Fruit fly (Drosophila melanogaster) whole organism, embryonic: ENCODE results near the gene Mkk4.

Source experiments
- Aef1 ChIP-seq: fragments of 200-800 bp; sonication (Bioruptor generic); IDR thresholded peaks from 3 replicates; pipeline ENCODE4 v1.3.6; 2022; ENCODE audit warnings: missing biosample characterization, missing genetic modification characterization
- Bgb ChIP-seq: fragments of 200-800 bp; sonication (Bioruptor generic); IDR thresholded peaks from 2 replicates; pipeline ENCODE4 v1.3.6; 2022; ENCODE audit warnings: missing biosample characterization, missing genetic modification characterization; ENCODE audit not compliant: partially characterized antibody
- Bteb2 ChIP-seq: fragments of 200-800 bp; sonication (Bioruptor generic); optimal IDR thresholded peaks from 2 replicates; lab custom pipeline; 2016; ENCODE audit warnings: missing biosample characterization, missing genetic modification characterization
- CG10147 ChIP-seq: fragments of 200-800 bp; sonication (Bioruptor generic); optimal IDR thresholded peaks from 2 replicates; lab custom pipeline; 2019; ENCODE audit warnings: missing biosample characterization, mild to moderate bottlenecking, missing genetic modification characterization, moderate library complexity
- CG13424 ChIP-seq: fragments of 200-800 bp; sonication (Bioruptor generic); optimal IDR thresholded peaks from 2 replicates; lab custom pipeline; 2019; ENCODE audit warnings: missing biosample characterization, mild to moderate bottlenecking, missing genetic modification characterization, moderate library complexity
- CG14965 ChIP-seq: fragments of 200-800 bp; sonication (Bioruptor generic); optimal IDR thresholded peaks from 2 replicates; lab custom pipeline; 2016; ENCODE audit warnings: missing biosample characterization, missing genetic modification characterization, borderline replicate concordance
- CG15073 ChIP-seq: fragments of 200-800 bp; sonication (Bioruptor generic); optimal IDR thresholded peaks from 2 replicates; lab custom pipeline; 2016; ENCODE audit warnings: missing biosample characterization, missing genetic modification characterization
- CG15269 ChIP-seq: fragments of 200-800 bp; sonication (Bioruptor generic); optimal IDR thresholded peaks from 2 replicates; lab custom pipeline; 2018; ENCODE audit warnings: missing biosample characterization, mild to moderate bottlenecking, missing genetic modification characterization, moderate library complexity
- CG15696 ChIP-seq: fragments of 200-800 bp; sonication (Bioruptor generic); optimal IDR thresholded peaks from 2 replicates; lab custom pipeline; 2019; ENCODE audit warnings: missing biosample characterization, mild to moderate bottlenecking, missing genetic modification characterization, moderate library complexity
- CG17361 ChIP-seq: fragments of 200-800 bp; sonication (Bioruptor generic); IDR thresholded peaks from 3 replicates; pipeline ENCODE4 v1.3.6; 2022; ENCODE audit warnings: missing biosample characterization, missing genetic modification characterization
- CG17612 ChIP-seq: fragments of 200-800 bp; sonication (Bioruptor generic); IDR thresholded peaks from 2 replicates; pipeline ENCODE4 v1.3.6; 2022; ENCODE audit warnings: missing biosample characterization, missing genetic modification characterization
- CG17829 ChIP-seq: fragments of 200-800 bp; optimal IDR thresholded peaks from 2 replicates; lab custom pipeline; 2019; ENCODE audit warnings: missing biosample characterization, mild to moderate bottlenecking, missing genetic modification characterization, moderate library complexity
- CG17912 ChIP-seq: fragments of 200-800 bp; sonication (Bioruptor generic); optimal IDR thresholded peaks from 2 replicates; lab custom pipeline; 2018; ENCODE audit warnings: missing biosample characterization, mild to moderate bottlenecking, missing genetic modification characterization
- CG4328 ChIP-seq: fragments of 200-800 bp; sonication (Bioruptor generic); optimal IDR thresholded peaks from 3 replicates; lab custom pipeline; 2017; ENCODE audit warnings: missing biosample characterization, missing genetic modification reagents, missing genetic modification characterization
- CG4730 ChIP-seq: fragments of 200-800 bp; sonication (Bioruptor generic); IDR thresholded peaks from 2 replicates; pipeline ENCODE4 v1.3.6; 2022; ENCODE audit warnings: missing biosample characterization, missing genetic modification characterization
- CG6765 ChIP-seq: fragments of 200-800 bp; sonication (Bioruptor generic); optimal IDR thresholded peaks from 3 replicates; lab custom pipeline; 2017; ENCODE audit warnings: missing biosample characterization, mild to moderate bottlenecking, missing genetic modification characterization
- CG7372 ChIP-seq: fragments of 200-800 bp; sonication (Bioruptor generic); IDR thresholded peaks from 2 replicates; pipeline ENCODE4 v1.3.6; 2022; ENCODE audit warnings: missing biosample characterization, missing genetic modification characterization
- CoRest ChIP-seq: fragments of 200-800 bp; sonication (Bioruptor generic); optimal IDR thresholded peaks from 3 replicates; lab custom pipeline; 2018; ENCODE audit warnings: missing biosample characterization, mild to moderate bottlenecking, missing genetic modification characterization, moderate library complexity
- D ChIP-seq, 2 experiments: fragments of 200-800 bp in 1 of 2; fragments of >200 bp in 1 of 2; sonication (Bioruptor generic) in 1 of 2; optimal IDR thresholded peaks; 2 replicates in 1 of 2; 3 replicates in 1 of 2; lab custom pipeline; 2017; ENCODE audit warnings: mild to moderate bottlenecking in 1 of 2, missing biosample characterization in 1 of 2, missing genetic modification characterization in 1 of 2, missing genetic modification reagents in 1 of 2
- Dip2 ChIP-seq: fragments of 200-800 bp; sonication (Bioruptor generic); IDR thresholded peaks from 2 replicates; pipeline ENCODE4 v1.3.6; 2022; ENCODE audit warnings: missing biosample characterization, missing genetic modification characterization
- Dip3 ChIP-seq: fragments of 200-800 bp; sonication (Bioruptor generic); optimal IDR thresholded peaks from 3 replicates; lab custom pipeline; 2016; ENCODE audit warnings: missing biosample characterization, missing genetic modification characterization
- Dll ChIP-seq: fragments of 200-800 bp; sonication (Bioruptor generic); IDR thresholded peaks from 4 replicates; pipeline ENCODE4 v1.3.6; 2022; ENCODE audit warnings: missing biosample characterization, missing genetic modification characterization; ENCODE audit not compliant: partially characterized antibody
- Doc3 ChIP-seq: fragments of 200-800 bp; sonication (Bioruptor generic); IDR thresholded peaks from 3 replicates; pipeline ENCODE4 v1.3.6; 2022; ENCODE audit warnings: missing biosample characterization, missing genetic modification characterization; ENCODE audit not compliant: partially characterized antibody
- Fer1 ChIP-seq: fragments of 200-800 bp; sonication (Bioruptor generic); optimal IDR thresholded peaks from 2 replicates; lab custom pipeline; 2017; ENCODE audit warnings: missing biosample characterization, mild to moderate bottlenecking, missing genetic modification characterization
- Fer2 ChIP-seq: fragments of 200-800 bp; sonication (Bioruptor generic); optimal IDR thresholded peaks from 2 replicates; lab custom pipeline; 2018; ENCODE audit warnings: missing biosample characterization, mild to moderate bottlenecking, missing genetic modification characterization, moderate library complexity
- H2.0 ChIP-seq: fragments of 200-800 bp; sonication (Bioruptor generic); IDR thresholded peaks from 2 replicates; pipeline ENCODE4 v1.3.6; 2022; ENCODE audit warnings: missing biosample characterization, missing genetic modification characterization
- Myb ChIP-seq: fragments of 200-800 bp; sonication (Bioruptor generic); optimal IDR thresholded peaks from 2 replicates; lab custom pipeline; 2016; ENCODE audit warnings: missing biosample characterization, missing genetic modification characterization
- NFAT ChIP-seq: fragments of 200-800 bp; sonication (Bioruptor generic); IDR thresholded peaks from 2 replicates; pipeline ENCODE4 v1.3.6; 2022; ENCODE audit warnings: missing biosample characterization, missing genetic modification characterization
- Nf-YC ChIP-seq: fragments of 200-800 bp; optimal IDR thresholded peaks from 3 replicates; lab custom pipeline; 2019; ENCODE audit warnings: missing biosample characterization, mild to moderate bottlenecking, missing genetic modification characterization, moderate library complexity
- Opbp ChIP-seq: fragments of 200-800 bp; sonication (Bioruptor generic); IDR thresholded peaks from 3 replicates; pipeline ENCODE4 v1.3.6; 2022; ENCODE audit warnings: missing biosample characterization, missing genetic modification characterization; ENCODE audit not compliant: partially characterized antibody
- Pdp1 ChIP-seq, 2 experiments: fragments of 200-800 bp; sonication (Bioruptor generic); optimal IDR thresholded peaks; 3 replicates each; lab custom pipeline; 2016; ENCODE audit warnings: missing biosample characterization in 2 of 2, missing genetic modification characterization in 2 of 2, mild to moderate bottlenecking in 1 of 2, moderate library complexity in 1 of 2
- ap ChIP-seq: fragments of 200-800 bp; sonication (Bioruptor generic); IDR thresholded peaks from 2 replicates; pipeline ENCODE4 v1.3.6; 2022; ENCODE audit warnings: missing biosample characterization, missing genetic modification characterization
- cad ChIP-seq: fragments of >200 bp; optimal IDR thresholded peaks from 2 replicates; lab custom pipeline; 2017; ENCODE audit warnings: missing biosample characterization, missing genetic modification characterization
- cg ChIP-seq: fragments of 200-800 bp; sonication (Bioruptor generic); optimal IDR thresholded peaks from 3 replicates; lab custom pipeline; 2019; ENCODE audit warnings: missing biosample characterization, mild to moderate bottlenecking, missing genetic modification characterization, moderate library complexity
- ci ChIP-seq: fragments of 200-800 bp; sonication (Bioruptor generic); IDR thresholded peaks from 3 replicates; pipeline ENCODE4 v1.3.6; 2022; ENCODE audit warnings: missing biosample characterization, missing genetic modification characterization
- corto ChIP-seq: fragments of 200-800 bp; sonication (Bioruptor generic); optimal IDR thresholded peaks from 2 replicates; lab custom pipeline; 2016; ENCODE audit warnings: missing biosample characterization, mild to moderate bottlenecking, missing genetic modification characterization, moderate library complexity
- fd96Cb ChIP-seq: fragments of 200-800 bp; sonication (Bioruptor generic); optimal IDR thresholded peaks from 2 replicates; lab custom pipeline; 2018; ENCODE audit warnings: missing biosample characterization, mild to moderate bottlenecking, missing genetic modification characterization, moderate library complexity
- ftz-f1 ChIP-seq: fragments of 200-800 bp; sonication (Bioruptor generic); optimal IDR thresholded peaks from 2 replicates; lab custom pipeline; 2016; ENCODE audit warnings: missing biosample characterization, missing genetic modification characterization
- kah ChIP-seq: fragments of 200-800 bp; sonication (Bioruptor generic); optimal IDR thresholded peaks from 2 replicates; lab custom pipeline; 2018; ENCODE audit warnings: missing biosample characterization, mild to moderate bottlenecking, missing genetic modification characterization
- kni ChIP-seq: fragments of 200-800 bp; sonication (Bioruptor generic); optimal IDR thresholded peaks from 3 replicates; lab custom pipeline; 2017; ENCODE audit warnings: mild to moderate bottlenecking, missing biosample characterization, missing genetic modification reagents, missing genetic modification characterization
- nau ChIP-seq: fragments of 200-800 bp; sonication (Bioruptor generic); optimal IDR thresholded peaks from 3 replicates; lab custom pipeline; 2017; ENCODE audit warnings: missing biosample characterization, mild to moderate bottlenecking, missing genetic modification characterization, missing genetic modification reagents
- nerfin-1 ChIP-seq: fragments of 200-800 bp; sonication (Bioruptor generic); optimal IDR thresholded peaks from 3 replicates; lab custom pipeline; 2019; ENCODE audit warnings: missing biosample characterization, mild to moderate bottlenecking, missing genetic modification characterization, moderate library complexity
- pros ChIP-seq: fragments of 200-800 bp; sonication (Bioruptor generic); optimal IDR thresholded peaks from 3 replicates; lab custom pipeline; 2019; ENCODE audit warnings: missing biosample characterization, mild to moderate bottlenecking, missing genetic modification characterization, moderate library complexity
- rib ChIP-seq: fragments of 200-800 bp; sonication (Bioruptor generic); IDR thresholded peaks from 2 replicates; pipeline ENCODE4 v1.3.6; 2022; ENCODE audit warnings: missing biosample characterization, missing genetic modification characterization
- sc ChIP-seq, 3 experiments: fragments of >200 bp in 2 of 3; fragments of 200-800 bp in 1 of 3; sonication (Bioruptor generic) in 1 of 3; optimal IDR thresholded peaks; 2 replicates in 2 of 3; 3 replicates in 1 of 3; lab custom pipeline; 2017; ENCODE audit warnings: mild to moderate bottlenecking in 1 of 3, missing biosample characterization in 1 of 3, missing genetic modification characterization in 1 of 3, missing genetic modification reagents in 1 of 3
- sisA ChIP-seq: fragments of 200-800 bp; sonication (Bioruptor generic); IDR thresholded peaks from 2 replicates; pipeline ENCODE4 v1.3.6; 2022; ENCODE audit warnings: missing biosample characterization, missing genetic modification characterization
- tin ChIP-seq: fragments of 200-800 bp; sonication (Bioruptor generic); optimal IDR thresholded peaks from 3 replicates; lab custom pipeline; 2016; ENCODE audit warnings: missing biosample characterization, missing genetic modification characterization
- zfh1 ChIP-seq: fragments of 200-800 bp; sonication (Bioruptor generic); IDR thresholded peaks from 3 replicates; pipeline ENCODE4 v1.3.6; 2022; ENCODE audit warnings: missing biosample characterization, missing genetic modification characterization

Gene Mkk4

DNA sequence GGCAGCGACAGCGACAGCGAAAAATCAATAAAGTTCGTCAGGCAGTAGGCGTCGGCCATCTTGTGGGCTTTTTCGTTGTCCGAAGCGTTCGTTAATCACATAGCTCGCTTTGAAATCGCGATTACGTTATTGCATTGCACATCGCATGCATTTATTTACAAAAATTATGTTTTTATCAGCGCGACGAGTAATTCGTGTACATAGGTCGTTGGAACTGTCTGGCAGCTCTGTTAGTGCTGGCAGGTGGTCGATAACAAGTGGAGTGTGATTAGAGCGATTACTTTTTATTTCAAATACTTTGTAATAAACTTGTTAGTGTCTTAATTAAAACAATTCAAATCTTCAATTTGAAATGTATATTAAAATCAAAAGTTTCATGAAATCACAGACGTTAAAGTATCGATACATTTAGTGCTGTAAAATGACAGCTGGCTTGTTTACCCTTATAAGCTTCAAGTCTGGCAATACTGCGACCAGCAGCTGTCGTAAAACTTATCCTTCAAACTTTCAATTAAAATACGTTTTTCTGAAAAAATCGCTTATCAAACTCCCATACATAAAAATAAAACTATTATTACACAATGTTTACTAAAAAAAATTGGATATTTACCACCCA is 13.2 kb upstream of the Mkk4 start, which contains the start of gene CG8032 (continued):
- TF ChIP-seq CG15696 (tag; lab: Kevin White, UChicago) (peak; percentile 9), CG6765 (GFP tag; lab: Kevin White, UChicago) (no peak), ftz-f1 (GFP tag; lab: Kevin White, UChicago) (peak; percentile 37), rib (GFP tag; lab: Robert Waterston, UW) (no peak), Nf-YC (tag; lab: Kevin White, UChicago) (peak; percentile 50), CG13424 (tag; lab: Kevin White, UChicago) (peak; percentile 62), fd96Cb (no peak), zfh1 (peak; percentile 59; the same call in 2 of the 3 replicates), Opbp (GFP tag; lab: Robert Waterston, UW) (no peak), Bteb2 (GFP tag; lab: Kevin White, UChicago) (peak; percentile 31), H2.0 (0 out of 2 replicates have a peak, but pooled peaks have one; percentile 18), pros (GFP tag; lab: Kevin White, UChicago) (no peak), corto (GFP tag; lab: Kevin White, UChicago) (no peak), Myb (peak; percentile 57), ap (GFP tag; lab: Robert Waterston, UW) (no peak), Aef1 (GFP tag; lab: Robert Waterston, UW) (no peak), sc (optimal IDR thresholded peaks at IDR 0.05; lab: Kevin White, UChicago) (no peak), sc (GFP tag; optimal IDR thresholded peaks at IDR 0.05; lab: Kevin White, UChicago) (no peak), cad (GFP tag; lab: Kevin White, UChicago) (no peak), kah (GFP tag; lab: Kevin White, UChicago) (peak; percentile 44), Fer1 (no peak), CoRest (tag; lab: Kevin White, UChicago) (peak; percentile 54), CG17612 (GFP tag; lab: Robert Waterston, UW) (no peak), CG14965 (GFP tag; lab: Kevin White, UChicago) (no peak), NFAT (GFP tag; lab: Robert Waterston, UW) (no peak), D (optimal IDR thresholded peaks at IDR 0.05; lab: Kevin White, UChicago) (no peak), D (GFP tag; optimal IDR thresholded peaks at IDR 0.05; lab: Kevin White, UChicago) (no peak), CG7372 (no peak), nau (peak; percentile 7), CG4328 (peak; percentile 53), CG15269 (no peak), CG4730 (GFP tag; lab: Robert Waterston, UW) (no peak), Dll (GFP tag; lab: Robert Waterston, UW) (peak; percentile 78), kni (GFP tag; lab: Kevin White, UChicago) (no peak), CG17912 (peak; percentile 27), Dip3 (peak; percentile 55), Doc3 (GFP tag; lab: Robert Waterston, UW) (peak; percentile 65), CG10147 (GFP tag; lab: Kevin White, UChicago) (no peak), nerfin-1 (tag; lab: Kevin White, UChicago) (peak; percentile 17), ci (GFP tag; lab: Robert Waterston, UW) (no peak; the same call in 2 of the 3 replicates), sisA (no peak), CG15073 (GFP tag; lab: Kevin White, UChicago) (no peak), Pdp1 (GFP tag; optimal IDR thresholded peaks at IDR 0.05; lab: Kevin White, UChicago) (peak; percentile 15 to 47), tin (GFP tag; lab: Kevin White, UChicago) (peak; percentile 16), Dip2 (GFP tag; lab: Robert Waterston, UW) (no peak), CG17829 (tag; lab: Kevin White, UChicago) (peak; percentile 52), Bgb (peak; percentile 65), cg (GFP tag; lab: Kevin White, UChicago) (no peak), CG17361 (GFP tag; lab: Robert Waterston, UW) (peak; percentile 48; the same call in 2 of the 3 replicates), Fer2 (tag; lab: Kevin White, UChicago) (no peak)
